Fruit fly (Drosophila melanogaster): ENCODE results near the gene Sfp23F.

DNA sequence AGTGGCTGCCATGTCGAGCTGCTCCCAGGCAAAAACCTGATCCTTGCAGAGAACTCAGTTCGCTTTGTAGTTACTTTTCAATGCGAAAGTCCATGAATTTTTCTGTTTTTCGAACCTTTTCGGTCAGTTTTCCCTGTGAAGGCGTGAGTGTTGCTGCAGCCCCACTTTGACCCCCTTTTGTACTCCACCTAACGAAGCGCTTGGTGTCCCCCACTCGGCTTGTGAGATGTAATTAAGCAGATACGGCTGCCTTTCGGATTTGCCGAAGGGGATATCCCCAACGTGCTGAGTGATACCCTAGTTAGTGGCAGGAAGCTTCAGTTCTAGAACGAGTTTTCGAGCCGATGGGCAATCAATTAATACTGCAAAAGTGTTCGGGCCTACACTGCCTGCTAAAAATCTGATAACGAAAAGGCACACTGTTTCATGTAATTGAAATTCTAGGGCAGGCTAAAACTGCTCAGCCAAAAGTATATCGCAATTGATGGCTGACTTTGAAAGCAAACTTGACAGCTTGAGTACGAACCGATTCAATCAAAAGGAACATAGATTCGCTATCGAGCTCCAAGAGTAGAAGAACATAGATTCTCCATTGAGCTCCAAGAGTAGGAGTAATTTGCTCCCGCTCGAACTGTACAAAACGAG is 35.8 kb downstream of the Sfp23F start:
- TF ChIP-seq ovo (GFP tag; optimal IDR thresholded peaks at IDR 0.05) (no peak), Clk (GFP tag; optimal IDR thresholded peaks at IDR 0.05) (no peak), kay (GFP tag; ENCODE audit: borderline replicate concordance) (no peak), CG5204 (GFP tag; optimal IDR thresholded peaks at IDR 0.05) (no peak), CG12768 (GFP tag; optimal IDR thresholded peaks at IDR 0.05) (no peak), CG7045 (GFP tag; optimal IDR thresholded peaks at IDR 0.05) (no peak), tj (GFP tag; optimal IDR thresholded peaks at IDR 0.05) (no peak), CG7101 (tag; optimal IDR thresholded peaks at IDR 0.05) (no peak), CG33017 (tag; optimal IDR thresholded peaks at IDR 0.05) (no peak), CG11617 (GFP tag; optimal IDR thresholded peaks at IDR 0.05) (no peak), pad (GFP tag; optimal IDR thresholded peaks at IDR 0.05) (no peak), Hr96 (GFP tag; optimal IDR thresholded peaks at IDR 0.05) (no peak), CG14711 (tag; optimal IDR thresholded peaks at IDR 0.05) (no peak), cic (GFP tag; optimal IDR thresholded peaks at IDR 0.05) (no peak)
